Worm (Caenorhabditis elegans) whole organism, L4 larva: ENCODE results near the gene fbxa-55.

ENCODE experiments used
- D1046.2 ChIP-seq: fragments of 200-800 bp; sonication (Bioruptor generic); IDR thresholded peaks from 2 replicates; pipeline ENCODE4 v1.3.6; 2022; ENCODE audit warnings: missing genetic modification characterization, missing compliant biosample characterization
- F26F4.8 ChIP-seq: fragments of 200-800 bp; sonication (Bioruptor generic); conservative IDR thresholded peaks from 2 replicates; pipeline ENCODE4 v1.3.6; 2022; ENCODE audit warnings: missing genetic modification characterization, missing compliant biosample characterization
- Y48G9A.11 ChIP-seq: fragments of 200-800 bp; sonication (Bioruptor generic); IDR thresholded peaks from 2 replicates; pipeline ENCODE4 v1.3.6; 2022; ENCODE audit warnings: missing genetic modification reagents, missing genetic modification characterization, missing compliant biosample characterization
- Y5F2A.4 ChIP-seq: fragments of 200-800 bp; sonication (Bioruptor generic); optimal IDR thresholded peaks from 2 replicates; lab custom pipeline; 2018; ENCODE audit warnings: mild to moderate bottlenecking, missing genetic modification characterization, missing compliant biosample characterization
- Y75B8A.6 ChIP-seq: fragments of 200-800 bp; sonication (Bioruptor generic); IDR thresholded peaks from 2 replicates; pipeline ENCODE4 v1.3.6; 2022; ENCODE audit warnings: missing genetic modification reagents, missing genetic modification characterization, missing compliant biosample characterization
- ZK337.2 ChIP-seq: fragments of 200-800 bp; sonication (Bioruptor generic); IDR thresholded peaks from 2 replicates; pipeline ENCODE4 v1.3.6; 2022; ENCODE audit warnings: missing genetic modification reagents, missing genetic modification characterization, missing compliant biosample characterization
- cey-2 ChIP-seq: sonication (generic microtip); optimal IDR thresholded peaks from 3 replicates; lab custom pipeline; 2017; ENCODE audit warnings: missing genetic modification characterization, mild to moderate bottlenecking, missing compliant biosample characterization, antibody characterized with exemption, borderline replicate concordance; ENCODE audit not compliant: insufficient read depth
- daf-16 ChIP-seq, 3 experiments: sonication (generic microtip); optimal IDR thresholded peaks; 2 replicates each; lab custom pipeline; 2016 to 2017; ENCODE audit warnings: missing genetic modification characterization in 3 of 3, missing genetic modification reagents in 3 of 3, mild to moderate bottlenecking in 2 of 3, missing compliant biosample characterization in 2 of 3, missing biosample characterization in 1 of 3, moderate library complexity in 1 of 3
- dmd-6 ChIP-seq: fragments of 200-800 bp; sonication (Bioruptor generic); IDR thresholded peaks from 2 replicates; pipeline ENCODE4 v1.3.6; 2022; ENCODE audit warnings: missing genetic modification reagents, missing genetic modification characterization, missing compliant biosample characterization
- dmd-9 ChIP-seq: fragments of 200-800 bp; sonication (Bioruptor generic); IDR thresholded peaks from 2 replicates; pipeline ENCODE4 v1.3.6; 2022; ENCODE audit warnings: missing genetic modification reagents, missing genetic modification characterization, missing compliant biosample characterization
- fkh-10 ChIP-seq: fragments of 150-350 bp; optimal IDR thresholded peaks from 2 replicates; lab custom pipeline; 2014; ENCODE audit warnings: missing biosample characterization, missing genetic modification reagents, missing genetic modification characterization
- gei-8 ChIP-seq: fragments of 200-800 bp; sonication (Bioruptor generic); optimal IDR thresholded peaks from 2 replicates; lab custom pipeline; 2018; ENCODE audit warnings: mild to moderate bottlenecking, missing genetic modification characterization, missing compliant biosample characterization
- hif-1 ChIP-seq, 2 experiments: sonication (generic microtip); optimal IDR thresholded peaks; 2 replicates each; lab custom pipeline; 2016 to 2017; ENCODE audit warnings: missing compliant biosample characterization in 2 of 2, missing genetic modification characterization in 2 of 2, missing genetic modification reagents in 2 of 2, missing genotype in 2 of 2, mild to moderate bottlenecking in 1 of 2
- hlh-11 ChIP-seq: fragments of 200-800 bp; sonication (Bioruptor generic); optimal IDR thresholded peaks from 2 replicates; lab custom pipeline; 2018; ENCODE audit warnings: mild to moderate bottlenecking, missing genetic modification characterization, missing compliant biosample characterization
- lin-39 ChIP-seq: fragments of 150-350 bp; optimal IDR thresholded peaks from 2 replicates; lab custom pipeline; 2014; ENCODE audit warnings: missing biosample characterization, missing genetic modification reagents, missing genetic modification characterization
- mxl-2 ChIP-seq: fragments of 200-800 bp; sonication (Bioruptor generic); conservative IDR thresholded peaks from 2 replicates; pipeline ENCODE4 v1.3.6; 2022; ENCODE audit warnings: missing genetic modification reagents, missing genetic modification characterization, missing compliant biosample characterization
- mxl-3 ChIP-seq: fragments of 200-800 bp; sonication (Bioruptor generic); optimal IDR thresholded peaks from 2 replicates; lab custom pipeline; 2018; ENCODE audit warnings: mild to moderate bottlenecking, missing genetic modification characterization, missing compliant biosample characterization
- nhr-10 ChIP-seq: fragments of 150-350 bp; optimal IDR thresholded peaks from 2 replicates; lab custom pipeline; 2014; ENCODE audit warnings: missing biosample characterization, missing genetic modification characterization
- nhr-237 ChIP-seq: sonication (generic microtip); optimal IDR thresholded peaks from 2 replicates; lab custom pipeline; 2017; ENCODE audit warnings: missing biosample characterization, missing genetic modification characterization
- nhr-28 ChIP-seq: fragments of 150-350 bp; optimal IDR thresholded peaks from 2 replicates; lab custom pipeline; 2014; ENCODE audit warnings: missing biosample characterization, missing genetic modification characterization
- nhr-6 ChIP-seq: fragments of 150-350 bp; optimal IDR thresholded peaks from 2 replicates; lab custom pipeline; 2014; ENCODE audit warnings: missing biosample characterization, missing genetic modification characterization
- pha-4 ChIP-seq, 2 experiments: fragments of 150-350 bp in 1 of 2; fragments of 200-800 bp in 1 of 2; sonication (Bioruptor generic) in 1 of 2; IDR thresholded peaks in 1 of 2; optimal IDR thresholded peaks in 1 of 2; 2 replicates each; pipeline versions ENCODE4 v1.3.6 to Lab custom; 2014 to 2022; ENCODE audit warnings: missing genetic modification characterization in 2 of 2, missing genetic modification reagents in 2 of 2, missing biosample characterization in 1 of 2, missing compliant biosample characterization in 1 of 2
- php-3 ChIP-seq: fragments of 200-800 bp; sonication (Bioruptor generic); IDR thresholded peaks from 2 replicates; pipeline ENCODE4 v1.3.6; 2022; ENCODE audit warnings: missing genetic modification reagents, missing genetic modification characterization, missing compliant biosample characterization
- pqm-1 ChIP-seq: sonication (generic microtip); optimal IDR thresholded peaks from 2 replicates; lab custom pipeline; 2017; ENCODE audit warnings: missing biosample characterization, missing genetic modification characterization
- saeg-2 ChIP-seq: fragments of 200-800 bp; sonication (Bioruptor generic); IDR thresholded peaks from 2 replicates; pipeline ENCODE4 v1.3.6; 2022; ENCODE audit warnings: missing genetic modification reagents, missing genetic modification characterization, missing compliant biosample characterization
- unc-62 ChIP-seq, 3 experiments: fragments of 150-350 bp in 1 of 3; sonication (generic microtip); optimal IDR thresholded peaks in 2 of 3; peaks in 1 of 3; 1 replicate in 1 of 3; 2 replicates in 2 of 3; lab custom pipeline; 2014 to 2017; ENCODE audit warnings: missing biosample characterization in 3 of 3, missing genetic modification characterization in 3 of 3, missing genetic modification reagents in 3 of 3, missing genotype in 1 of 3
- vab-7 ChIP-seq: fragments of 200-800 bp; sonication (Bioruptor generic); IDR thresholded peaks from 2 replicates; pipeline ENCODE4 v1.3.6; 2022; ENCODE audit warnings: missing genetic modification reagents, missing genetic modification characterization, missing compliant biosample characterization
- zfp-2 ChIP-seq: sonication (generic microtip); optimal IDR thresholded peaks from 2 replicates; lab custom pipeline; 2016; ENCODE audit warnings: mild to moderate bottlenecking, missing genetic modification characterization, missing compliant biosample characterization

Gene fbxa-55

ce11 chrIII:970928-971327 lies 35.0 kb upstream of the fbxa-55 start (continued):
- TF ChIP-seq fkh-10 (GFP tag; lab: Kevin White, UChicago) (no peak), D1046.2 (no peak), Y48G9A.11 (GFP tag; lab: Robert Waterston, UW) (0 out of 2 replicates have a peak, but pooled peaks have one; percentile 22)

DNA sequence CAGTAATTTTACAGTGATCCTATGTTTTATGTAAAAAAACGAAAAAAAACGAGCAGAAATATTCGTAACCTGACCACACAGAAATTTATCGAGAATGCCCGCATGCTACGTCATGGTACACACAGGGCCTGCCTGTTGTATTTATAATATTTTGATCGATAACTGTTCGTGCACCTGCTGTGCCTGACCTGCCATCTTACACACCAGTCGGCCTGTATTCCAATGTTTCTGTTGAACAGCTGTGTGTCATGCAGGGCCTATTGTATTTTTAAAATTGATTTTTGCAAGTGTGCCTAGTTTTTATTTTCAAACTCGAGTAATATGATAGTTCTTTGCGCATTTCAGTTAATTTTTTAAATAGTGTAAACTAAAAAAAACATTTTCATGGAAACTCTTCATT lies 30.4 kb upstream of the fbxa-55 start:
- no peak for TF ChIP-seq hif-1 (tag; optimal IDR thresholded peaks at IDR 0.05; lab: Kevin White, UChicago)
- no peak for TF ChIP-seq Y75B8A.6 (GFP tag; lab: Robert Waterston, UW)
- no peak for TF ChIP-seq ZK337.2 (GFP tag; lab: Robert Waterston, UW)
- TF ChIP-seq mxl-2 (GFP tag; lab: Robert Waterston, UW) = no peak
- no peak for TF ChIP-seq zfp-2 (tag; lab: Kevin White, UChicago)
- no peak for TF ChIP-seq saeg-2 (GFP tag; lab: Robert Waterston, UW)
- TF ChIP-seq nhr-6 (tag; lab: Kevin White, UChicago) = no peak
- no peak for TF ChIP-seq cey-2 (tag; lab: Kevin White, UChicago)
- TF ChIP-seq nhr-237 (tag; lab: Kevin White, UChicago) = no peak

ce11 chrIII:964637-965036 lies 28.8 kb upstream of the fbxa-55 start:
- TF ChIP-seq vab-7 (no peak), unc-62 (GFP tag; optimal IDR thresholded peaks at IDR 0.05 in 1 of 2; lab: Kevin White, UChicago) (peak in 1 of 2 experiments; percentile 94), unc-62 (tag; optimal IDR thresholded peaks at IDR 0.05; lab: Kevin White, UChicago) (no peak)

- TF ChIP-seq pha-4 (GFP tag; IDR thresholded peaks at IDR 0.05; lab: Robert Waterston, UW) = no peak
- no peak for TF ChIP-seq pha-4 (tag; optimal IDR thresholded peaks at IDR 0.05; lab: Kevin White, UChicago)
- TF ChIP-seq pqm-1 (tag; lab: Kevin White, UChicago) = peak; percentile 39
- no peak for TF ChIP-seq daf-16 (GFP tag; optimal IDR thresholded peaks at IDR 0.05; lab: Kevin White, UChicago)
- peak; percentile 81 for TF ChIP-seq daf-16 (tag; optimal IDR thresholded peaks at IDR 0.05; lab: Kevin White, UChicago)
- peak; percentile 47; the same call in 1 of the 2 replicates for TF ChIP-seq dmd-6 (GFP tag; lab: Robert Waterston, UW)
- TF ChIP-seq nhr-28 (tag; lab: Kevin White, UChicago) = peak; percentile 28
Measured at ce11 chrIII:961948-962347, 26.1 kb upstream of the fbxa-55 start, which contains the start of gene fbxa-51. Gene fbxa-51, plus strand, starts transcription at chrIII:962269.

- no peak for TF ChIP-seq php-3
- peak; percentile 44; the same call in 1 of the 2 replicates for TF ChIP-seq dmd-6 (GFP tag; lab: Robert Waterston, UW)
- no peak for TF ChIP-seq Y5F2A.4 (GFP tag; lab: Kevin White, UChicago)
- no peak for TF ChIP-seq nhr-10 (tag; lab: Kevin White, UChicago)
- TF ChIP-seq daf-16 (GFP tag; optimal IDR thresholded peaks at IDR 0.05; lab: Kevin White, UChicago) = no peak
- peak; percentile 73 for TF ChIP-seq daf-16 (tag; optimal IDR thresholded peaks at IDR 0.05; lab: Kevin White, UChicago)
- no peak for TF ChIP-seq F26F4.8 (GFP tag; lab: Robert Waterston, UW)
- TF ChIP-seq mxl-3 (GFP tag; lab: Kevin White, UChicago) = no peak
- peak; percentile 20 for TF ChIP-seq hlh-11 (tag; lab: Kevin White, UChicago)
- TF ChIP-seq ZK337.2 (GFP tag; lab: Robert Waterston, UW) = no peak
- peak; percentile 79 for TF ChIP-seq nhr-28 (tag; lab: Kevin White, UChicago)
- no peak for TF ChIP-seq lin-39 (tag; lab: Kevin White, UChicago)
- no peak for TF ChIP-seq gei-8 (GFP tag; lab: Kevin White, UChicago)
- peak; percentile 96 for TF ChIP-seq pqm-1 (tag; lab: Kevin White, UChicago)
- TF ChIP-seq dmd-9 (GFP tag; lab: Robert Waterston, UW) = no peak
Measured at ce11 chrIII:955981-956380, 20.1 kb upstream of the fbxa-55 start, which contains the start of gene fbxa-54. Gene fbxa-54, plus strand, starts transcription at chrIII:956334.
